Fruit fly (Drosophila melanogaster) ovary, adult (tissue): ENCODE data around the gene Prosbeta2R2.

Source experiments
- CG17801 ChIP-seq: fragments of 200-800 bp; optimal IDR thresholded peaks from 2 replicates; lab custom pipeline; 2019; ENCODE audit warnings: missing biosample characterization, mild to moderate bottlenecking, missing genetic modification characterization, moderate library complexity; ENCODE audit not compliant: partially characterized antibody

Prosbeta2R2 gene

DNA sequence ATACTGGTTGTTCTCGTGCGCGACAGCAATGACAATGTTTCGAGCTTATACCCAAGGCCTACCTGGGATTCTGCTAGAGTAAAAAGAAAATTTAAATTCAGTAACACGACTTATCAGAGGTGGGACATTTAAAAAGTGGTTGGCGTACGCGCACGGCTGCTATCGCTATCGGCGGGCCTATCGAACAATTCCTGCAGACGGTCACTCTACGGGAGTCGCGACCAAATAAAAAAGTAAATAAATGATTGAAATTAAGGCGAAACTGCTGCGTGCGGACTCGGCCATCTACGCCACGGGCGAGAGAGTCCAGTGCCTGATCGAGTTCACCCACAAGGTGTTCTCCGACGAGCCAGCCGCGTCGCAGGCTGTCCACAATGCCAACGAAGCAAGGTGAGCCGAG lies at the start of gene Prosbeta2R2, which contains the start of gene CG1116:
Gene Prosbeta2R2 (minus strand): TSS at position 63 of the 400 bp plus-strand sequence.
Gene CG1116 (plus strand): TSS at position 192 of the 400 bp plus-strand sequence.
- TF ChIP-seq CG17801 (GFP tag; lab: Kevin White, UChicago) = peak; percentile 21

DNA sequence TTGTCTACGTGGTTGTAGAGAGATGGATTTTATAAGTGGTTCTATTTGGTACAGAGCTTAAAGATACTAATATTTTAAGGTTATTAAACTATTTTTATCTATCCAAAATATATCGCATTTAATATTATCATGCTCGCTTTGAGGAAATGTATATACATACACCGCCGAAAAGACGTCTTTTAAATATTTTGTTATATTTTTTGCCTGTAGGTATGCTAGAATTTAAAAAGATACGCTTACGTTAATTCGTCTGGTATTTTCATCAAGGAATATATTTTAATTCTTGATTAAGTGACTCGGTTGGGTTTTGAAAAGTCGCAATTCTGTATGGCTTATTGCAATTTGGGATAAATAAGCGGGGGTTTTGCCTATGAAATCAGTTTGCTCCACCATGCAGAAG lies 49.2 kb upstream of the Prosbeta2R2 start:
- TF ChIP-seq CG17801 (GFP tag; lab: Kevin White, UChicago) = no peak

DNA sequence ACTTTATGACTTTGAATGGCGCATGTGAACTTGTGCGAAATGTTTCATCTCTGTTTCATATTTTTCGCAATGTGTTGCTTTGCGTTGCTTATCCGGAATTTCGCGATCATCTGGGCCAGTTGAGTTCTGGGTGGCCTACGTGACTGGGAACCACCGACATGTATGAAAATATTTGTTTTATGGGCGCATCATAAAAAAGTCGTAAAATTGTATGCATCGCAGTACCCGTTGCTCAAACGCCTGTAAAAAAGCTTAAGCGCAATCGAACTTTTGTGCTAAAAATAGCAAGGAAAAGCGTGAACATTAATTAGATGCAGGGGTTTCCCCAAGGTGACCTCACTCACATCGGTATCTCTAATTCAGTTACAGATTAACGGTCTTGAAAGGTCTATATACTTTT lies 47.0 kb upstream of the Prosbeta2R2 start:
- no peak for TF ChIP-seq CG17801 (GFP tag; lab: Kevin White, UChicago)

DNA sequence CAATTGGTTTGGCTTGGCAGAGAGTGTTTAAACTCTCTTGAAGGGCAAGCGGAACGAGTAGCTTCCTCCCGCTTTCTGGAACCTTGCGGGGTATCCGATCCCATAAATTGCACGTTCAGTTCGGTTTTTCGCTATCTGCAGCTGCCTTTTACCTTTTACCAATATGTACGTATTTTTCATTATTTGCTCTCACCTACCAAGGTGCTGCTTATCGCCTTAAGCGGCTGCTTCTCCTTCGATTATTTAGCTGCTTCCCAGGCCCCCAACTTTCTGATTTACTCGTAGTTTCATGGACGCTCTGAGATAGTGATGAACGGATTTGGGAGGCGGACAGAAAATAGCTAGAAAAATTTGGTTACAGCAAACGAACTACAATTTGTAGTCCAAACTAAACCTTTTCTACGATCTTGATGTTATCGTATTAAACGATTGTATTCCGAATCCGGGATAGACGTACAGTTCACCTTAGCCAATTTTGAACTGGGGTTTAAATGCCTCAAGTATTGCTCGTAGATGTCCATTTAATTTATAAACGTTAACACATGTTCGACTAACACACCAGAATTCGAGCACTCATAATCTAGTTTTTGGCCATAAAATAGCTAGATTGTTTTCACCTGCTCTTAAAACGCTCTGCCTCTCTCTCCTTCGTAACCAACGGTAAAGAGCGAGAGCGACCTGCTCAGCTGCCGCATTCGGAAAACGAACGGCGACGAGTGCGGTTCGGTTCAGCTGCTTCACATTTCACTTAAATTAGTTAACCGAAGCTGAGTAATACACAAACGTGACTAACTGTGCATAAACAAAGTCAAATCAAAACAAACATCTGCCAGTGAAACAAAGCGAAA lies 45.1 kb upstream of the Prosbeta2R2 start:
- TF ChIP-seq CG17801 (GFP tag; lab: Kevin White, UChicago) = peak; percentile 45

DNA sequence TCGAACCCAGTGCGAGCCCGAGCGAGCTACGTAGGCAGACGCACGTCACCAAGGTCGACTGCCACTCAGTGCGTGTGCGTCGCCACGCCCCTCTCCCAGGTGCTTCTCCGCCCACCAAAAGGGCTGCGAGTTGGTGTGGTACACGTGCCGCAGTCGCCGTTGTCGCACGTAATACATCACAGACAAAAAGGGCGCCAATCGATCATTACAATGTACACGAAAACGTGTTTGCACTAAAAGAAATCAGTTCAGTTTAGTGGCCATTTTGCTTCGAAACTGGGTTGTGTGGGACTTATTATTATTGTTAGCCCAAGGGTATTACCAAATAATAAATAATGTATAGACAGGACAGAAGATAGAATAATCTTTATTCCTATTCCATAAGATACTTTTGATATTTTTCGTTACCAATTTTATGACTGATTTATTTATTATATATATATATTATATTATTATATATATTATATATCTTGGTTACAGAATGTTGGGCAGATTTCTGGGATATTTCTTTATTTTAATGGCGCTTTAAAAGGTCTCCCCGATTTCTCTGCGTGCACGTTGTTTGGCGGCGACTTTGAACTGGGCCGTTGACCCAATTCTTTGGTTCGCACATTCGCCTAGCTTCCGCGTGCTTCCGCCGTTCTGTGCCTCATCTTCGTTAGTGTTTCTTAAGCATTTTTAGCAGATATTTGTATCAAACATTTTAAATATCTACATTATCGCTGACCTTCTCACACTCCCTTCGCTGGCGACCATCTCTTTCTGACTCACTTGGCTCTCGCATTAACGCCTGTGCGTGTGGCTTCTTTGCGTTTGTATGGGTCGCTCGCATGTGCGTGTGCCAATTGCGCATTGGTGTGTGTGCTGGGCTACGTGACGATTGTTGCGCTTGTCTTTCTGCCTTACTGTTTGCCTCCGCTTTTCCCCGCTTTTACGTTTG lies 44.3 kb upstream of the Prosbeta2R2 start:
- TF ChIP-seq CG17801 (GFP tag; lab: Kevin White, UChicago) = peak; percentile 73

DNA sequence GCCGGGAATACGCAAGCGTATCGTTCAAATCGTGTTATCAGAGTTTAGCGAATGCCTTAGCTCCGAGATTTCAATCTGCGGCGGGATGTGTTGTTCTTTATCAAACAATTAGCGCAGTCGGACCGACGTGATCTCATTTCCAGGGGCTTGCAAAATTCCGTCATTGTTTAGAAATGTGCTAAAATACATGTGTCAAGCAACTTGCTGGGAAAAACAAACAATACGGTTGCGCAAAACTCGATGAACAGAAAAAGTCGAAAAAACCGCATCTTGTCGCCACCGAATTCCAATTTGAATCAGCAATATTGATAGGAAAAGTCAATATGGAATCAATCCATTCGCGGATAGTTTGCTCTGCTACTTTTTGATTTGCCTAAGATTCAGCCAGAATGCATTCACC lies 43.3 kb upstream of the Prosbeta2R2 start, which contains the start of gene Tim17a2:
Gene Tim17a2 (minus strand): TSS at position 101 of the 400 bp plus-strand sequence.
- no peak for TF ChIP-seq CG17801 (GFP tag; lab: Kevin White, UChicago)

DNA sequence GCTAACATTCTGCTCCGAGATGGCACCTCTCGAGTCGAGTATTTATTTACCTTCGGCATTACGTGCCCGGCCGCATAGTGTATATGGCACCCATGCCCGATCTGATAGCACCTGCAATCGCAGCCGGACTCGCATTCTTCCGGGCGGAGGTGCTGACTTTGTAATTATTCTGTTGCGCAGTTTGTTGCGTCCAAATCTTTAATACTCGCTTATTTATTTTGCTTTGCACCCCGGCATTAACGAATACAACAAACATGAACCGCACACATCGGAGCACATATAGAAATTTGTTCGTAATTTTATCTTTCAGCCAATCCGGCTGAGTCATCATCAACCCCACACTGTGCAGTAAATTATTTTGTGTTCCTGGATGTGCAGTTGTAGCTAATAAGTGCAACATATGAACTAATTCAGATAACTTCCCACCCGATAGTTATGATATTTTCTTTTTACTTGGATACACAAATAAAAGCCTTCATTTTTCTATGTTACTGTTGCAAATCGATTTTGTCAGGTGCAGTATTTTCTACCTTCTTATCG lies 42.7 kb upstream of the Prosbeta2R2 start:
- no peak for TF ChIP-seq CG17801 (GFP tag; lab: Kevin White, UChicago)

DNA sequence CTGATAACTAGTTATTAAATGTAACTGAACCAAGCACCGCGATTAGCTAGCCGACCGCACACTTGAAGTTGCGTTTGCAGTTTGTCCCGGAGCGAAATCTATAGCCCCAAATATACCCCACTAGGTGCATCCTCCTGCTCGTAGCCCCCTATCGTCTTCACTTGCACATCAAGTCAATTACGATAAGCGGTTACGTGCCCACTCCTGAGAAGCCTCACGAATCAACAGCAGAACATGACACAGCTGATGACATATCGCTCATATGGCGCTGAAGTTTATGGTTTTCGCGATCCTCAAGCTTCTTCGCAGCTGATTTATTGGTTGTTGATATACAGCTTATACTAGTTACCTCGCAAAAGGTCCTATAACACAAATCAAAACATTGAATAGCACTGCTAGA lies 41.9 kb upstream of the Prosbeta2R2 start:
- no peak for TF ChIP-seq CG17801 (GFP tag; lab: Kevin White, UChicago)

DNA sequence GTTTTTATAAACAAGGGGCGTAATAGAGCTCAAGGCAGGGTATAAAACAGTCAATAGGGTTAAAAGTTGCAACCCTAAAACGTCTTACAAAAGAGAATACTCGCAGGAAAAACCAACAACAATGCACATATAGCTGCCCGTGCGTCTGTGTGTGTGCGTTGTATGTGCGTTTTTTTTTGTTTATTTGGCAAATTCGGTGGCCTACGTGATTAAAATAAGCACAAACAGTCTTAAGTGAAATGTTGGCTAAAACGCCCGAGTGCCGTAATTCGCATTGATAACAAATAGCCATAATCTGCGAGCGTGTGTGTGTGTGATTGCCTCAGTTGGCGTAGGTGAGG lies 37.8 kb upstream of the Prosbeta2R2 start:
- TF ChIP-seq CG17801 (GFP tag; lab: Kevin White, UChicago) = no peak

DNA sequence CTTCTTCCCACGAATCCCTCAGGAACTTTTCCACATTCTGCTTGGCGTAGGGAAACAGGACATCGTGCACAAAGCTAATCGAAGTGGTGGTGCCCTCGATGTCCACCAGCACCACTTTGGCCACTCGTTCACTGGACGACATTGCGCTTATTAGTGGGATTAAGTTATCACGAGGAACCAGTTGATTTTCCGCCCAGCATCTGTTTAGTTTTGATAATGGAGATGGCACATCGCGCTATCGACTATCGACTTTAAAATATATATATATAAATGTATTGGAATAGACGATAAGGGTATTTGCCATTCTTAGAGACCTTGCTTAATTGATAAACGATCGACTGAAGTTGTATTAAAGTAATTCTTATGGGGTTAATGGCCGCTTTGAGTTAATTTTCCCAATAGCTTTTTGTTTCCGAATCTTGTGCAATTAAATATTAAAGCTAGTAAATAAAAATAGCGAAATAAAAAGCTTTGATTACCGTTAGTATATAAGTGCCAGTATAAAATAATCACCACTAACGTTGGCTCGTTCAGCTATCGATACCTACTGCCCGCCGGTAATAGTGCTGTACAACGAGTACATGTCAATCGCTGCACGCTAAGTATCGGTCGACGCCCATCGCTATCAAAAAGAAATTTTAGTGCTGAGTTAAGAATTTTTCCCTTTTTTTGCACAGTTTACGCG lies 37.3 kb upstream of the Prosbeta2R2 start, which contains the start of the genes Enoph and Hph:
Gene Enoph (minus strand): TSS at position 220 of the 685 bp plus-strand sequence.
Gene Hph (plus strand): TSS at position 576 of the 685 bp plus-strand sequence.
- no peak for TF ChIP-seq CG17801 (GFP tag; lab: Kevin White, UChicago)

DNA sequence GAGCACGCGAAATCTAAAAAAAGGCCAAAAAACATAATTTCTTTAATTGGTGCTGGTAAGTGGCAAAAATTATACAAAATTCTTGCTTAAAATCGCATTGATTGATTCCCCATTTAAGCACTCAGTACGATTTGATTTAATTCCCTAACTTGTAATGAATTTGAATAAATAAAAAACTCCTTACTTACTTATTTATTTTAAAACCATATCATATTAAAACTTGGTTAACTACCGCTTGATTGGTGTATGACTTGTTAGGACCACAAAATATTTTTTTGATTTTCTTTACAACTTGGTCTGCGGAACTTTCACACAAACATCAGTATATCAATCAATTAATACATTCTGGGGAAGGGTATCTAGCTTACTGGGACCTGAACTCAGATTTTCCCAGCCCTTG lies 33.5 kb upstream of the Prosbeta2R2 start, which contains the start of gene CG1113:
Gene CG1113 (plus strand): TSS at position 301 of the 400 bp plus-strand sequence.
- TF ChIP-seq CG17801 (GFP tag; lab: Kevin White, UChicago) = no peak

DNA sequence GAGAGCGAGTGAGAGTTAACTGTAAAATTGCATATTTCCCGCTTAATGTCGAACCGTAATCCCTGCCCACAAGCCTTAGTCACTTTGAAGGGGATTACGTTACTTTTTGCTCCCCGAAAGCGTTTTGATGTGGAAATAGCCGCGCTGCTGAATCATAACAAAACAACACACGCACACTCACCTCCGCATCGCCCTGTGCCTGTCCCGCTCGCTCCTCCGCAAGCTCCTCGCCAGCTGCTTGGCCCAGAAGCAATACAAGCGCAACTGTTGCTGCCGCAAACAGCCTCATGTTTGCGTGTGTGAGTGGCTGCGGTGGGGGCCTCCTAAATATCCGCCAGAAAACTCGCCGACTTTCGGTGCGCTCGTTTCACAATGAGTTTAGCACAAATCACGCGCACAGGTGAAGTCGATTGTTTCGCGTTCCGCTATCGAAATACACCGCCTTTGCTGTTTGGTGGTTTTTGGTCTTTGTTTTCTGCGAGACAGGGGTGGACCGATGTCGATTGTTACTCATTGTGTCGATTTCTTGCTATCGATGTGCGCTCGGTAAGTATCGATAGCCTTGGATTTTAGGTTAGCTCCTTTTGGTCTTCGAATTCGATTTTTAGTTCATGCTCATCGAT lies 32.0 kb upstream of the Prosbeta2R2 start, which contains the start of gene CtsF:
Gene CtsF (minus strand): TSS at position 503 of the 623 bp plus-strand sequence.
- peak; percentile 77 for TF ChIP-seq CG17801 (GFP tag; lab: Kevin White, UChicago)

DNA sequence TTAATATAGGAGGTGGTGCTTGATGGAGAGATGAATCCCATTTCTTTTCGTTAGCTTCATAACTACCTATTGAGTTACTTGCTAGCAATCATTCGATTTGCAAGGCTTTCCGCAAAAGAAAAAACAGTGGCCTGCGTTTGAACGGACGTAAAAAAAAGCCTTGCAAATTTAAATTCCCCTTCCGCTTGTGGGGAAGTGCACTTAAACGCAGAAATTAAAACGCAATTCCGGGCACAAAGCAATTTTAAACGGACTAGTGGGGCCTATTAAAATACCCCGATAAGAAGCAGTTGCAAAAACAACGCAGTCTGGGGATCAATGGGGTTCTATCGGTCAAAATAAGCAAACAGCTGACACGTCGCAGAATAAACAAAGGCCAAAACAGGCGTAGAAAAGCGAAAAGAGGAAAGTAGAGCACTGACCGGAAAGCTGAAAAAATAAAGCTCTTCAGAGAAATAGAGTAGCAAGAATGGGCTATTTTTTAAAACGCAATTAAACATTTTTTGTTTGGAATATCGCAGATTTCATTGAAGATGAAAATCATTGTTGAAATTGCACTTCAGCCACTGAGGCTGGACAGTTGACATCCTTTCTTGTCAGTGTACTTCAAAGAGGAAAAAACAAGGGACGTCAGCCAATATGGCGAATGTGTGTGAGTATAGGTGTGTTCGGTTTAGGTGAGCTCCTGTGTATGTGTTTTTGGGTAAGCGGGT lies 31.4 kb upstream of the Prosbeta2R2 start:
- peak; percentile 50 for TF ChIP-seq CG17801 (GFP tag; lab: Kevin White, UChicago)
